Fruit fly (Drosophila melanogaster) whole organism, embryonic: ENCODE results near the gene CG45002.

Source experiments
- CG11456 ChIP-seq: fragments of 200-800 bp; sonication (Bioruptor generic); IDR thresholded peaks from 3 replicates; pipeline ENCODE4 v1.3.6; 2022; ENCODE audit warnings: missing biosample characterization, missing genetic modification characterization
- CG11723 ChIP-seq: fragments of 200-800 bp; sonication (Bioruptor generic); optimal IDR thresholded peaks from 2 replicates; lab custom pipeline; 2017; ENCODE audit warnings: missing biosample characterization, mild to moderate bottlenecking, missing genetic modification characterization
- CG1602 ChIP-seq: fragments of 200-800 bp; sonication (Bioruptor generic); optimal IDR thresholded peaks from 3 replicates; lab custom pipeline; 2016; ENCODE audit warnings: missing biosample characterization, missing genetic modification characterization
- CG17385 ChIP-seq: fragments of 200-800 bp; sonication (Bioruptor generic); optimal IDR thresholded peaks from 3 replicates; lab custom pipeline; 2018; ENCODE audit warnings: missing biosample characterization, mild to moderate bottlenecking, missing genetic modification characterization
- CG18476 ChIP-seq: fragments of 200-800 bp; sonication (Bioruptor generic); optimal IDR thresholded peaks from 2 replicates; lab custom pipeline; 2016; ENCODE audit warnings: missing biosample characterization, mild to moderate bottlenecking, missing genetic modification characterization
- CG2875 ChIP-seq: fragments of 200-800 bp; sonication (Bioruptor generic); optimal IDR thresholded peaks from 2 replicates; lab custom pipeline; 2017; ENCODE audit warnings: missing biosample characterization, mild to moderate bottlenecking, missing genetic modification characterization, missing genetic modification reagents
- CG4328 ChIP-seq: fragments of 200-800 bp; sonication (Bioruptor generic); optimal IDR thresholded peaks from 3 replicates; lab custom pipeline; 2017; ENCODE audit warnings: missing biosample characterization, missing genetic modification reagents, missing genetic modification characterization
- CG4617 ChIP-seq: fragments of 200-800 bp; sonication (Bioruptor generic); optimal IDR thresholded peaks from 3 replicates; lab custom pipeline; 2016; ENCODE audit warnings: missing biosample characterization, missing genetic modification characterization, borderline replicate concordance
- CG5953 ChIP-seq: fragments of 200-800 bp; sonication (Bioruptor generic); IDR thresholded peaks from 2 replicates; pipeline ENCODE4 v1.3.6; 2022; ENCODE audit warnings: missing biosample characterization, missing genetic modification characterization
- CG8290 ChIP-seq, 3 experiments: fragments of 200-800 bp; sonication (Bioruptor generic); optimal IDR thresholded peaks; 2 replicates each; lab custom pipeline; 2016 to 2019; ENCODE audit warnings: missing biosample characterization in 3 of 3, missing genetic modification characterization in 3 of 3, mild to moderate bottlenecking in 2 of 3, moderate library complexity in 1 of 3
- CG8359 ChIP-seq: fragments of 200-800 bp; sonication (Bioruptor generic); optimal IDR thresholded peaks from 2 replicates; lab custom pipeline; 2017; ENCODE audit warnings: missing biosample characterization, mild to moderate bottlenecking, missing genetic modification characterization, borderline replicate concordance
- CG8478 ChIP-seq: fragments of >200 bp; optimal IDR thresholded peaks from 2 replicates; lab custom pipeline; 2018
- CG9727 ChIP-seq: fragments of 200-800 bp; sonication (Bioruptor generic); optimal IDR thresholded peaks from 3 replicates; lab custom pipeline; 2017; ENCODE audit warnings: missing biosample characterization, mild to moderate bottlenecking, missing genetic modification characterization
- CrebB ChIP-seq: fragments of 200-800 bp; sonication (Bioruptor generic); optimal IDR thresholded peaks from 3 replicates; lab custom pipeline; 2018; ENCODE audit warnings: missing biosample characterization, mild to moderate bottlenecking, missing genetic modification characterization
- Dref ChIP-seq: fragments of 200-800 bp; sonication (Bioruptor generic); IDR thresholded peaks from 2 replicates; pipeline ENCODE4 v1.3.6; 2022; ENCODE audit warnings: missing biosample characterization, missing genetic modification characterization
- Fer3 ChIP-seq: fragments of 200-800 bp; sonication (Bioruptor generic); optimal IDR thresholded peaks from 2 replicates; lab custom pipeline; 2018; ENCODE audit warnings: missing biosample characterization, mild to moderate bottlenecking, missing genetic modification characterization, moderate library complexity
- Hr51 ChIP-seq, 2 experiments: fragments of 200-800 bp; sonication (Bioruptor generic); optimal IDR thresholded peaks; 2 replicates in 1 of 2; 3 replicates in 1 of 2; lab custom pipeline; 2016 to 2018; ENCODE audit warnings: missing biosample characterization in 2 of 2, missing genetic modification characterization in 2 of 2, mild to moderate bottlenecking in 1 of 2, moderate library complexity in 1 of 2
- Jarid2 ChIP-seq: fragments of 200-800 bp; sonication (Bioruptor generic); optimal IDR thresholded peaks from 3 replicates; lab custom pipeline; 2017; ENCODE audit warnings: mild to moderate bottlenecking, missing biosample characterization, missing genetic modification reagents, missing genetic modification characterization
- Lpt ChIP-seq: fragments of >200 bp; optimal IDR thresholded peaks from 2 replicates; lab custom pipeline; 2018; ENCODE audit warnings: missing biosample characterization, missing genetic modification characterization
- Myb ChIP-seq: fragments of 200-800 bp; sonication (Bioruptor generic); optimal IDR thresholded peaks from 2 replicates; lab custom pipeline; 2016; ENCODE audit warnings: missing biosample characterization, missing genetic modification characterization
- Oli ChIP-seq: fragments of 200-800 bp; sonication (Bioruptor generic); optimal IDR thresholded peaks from 2 replicates; lab custom pipeline; 2018; ENCODE audit warnings: missing biosample characterization, mild to moderate bottlenecking, missing genetic modification characterization, moderate library complexity
- Spps ChIP-seq: fragments of 200-800 bp; sonication (Bioruptor generic); optimal IDR thresholded peaks from 2 replicates; lab custom pipeline; 2018; ENCODE audit warnings: missing biosample characterization, mild to moderate bottlenecking, missing genetic modification characterization
- Stat92E ChIP-seq, 3 experiments: fragments of >200 bp in 2 of 3; fragments of 200-800 bp in 1 of 3; sonication (Bioruptor generic) in 1 of 3; optimal IDR thresholded peaks; 2 replicates each; lab custom pipeline; 2017 to 2019; ENCODE audit warnings: missing biosample characterization in 3 of 3, missing genetic modification characterization in 3 of 3, mild to moderate bottlenecking in 1 of 3, moderate library complexity in 1 of 3
- TFAM ChIP-seq: fragments of 200-800 bp; sonication (Bioruptor generic); optimal IDR thresholded peaks from 2 replicates; lab custom pipeline; 2017; ENCODE audit warnings: missing biosample characterization, missing genetic modification characterization, inconsistent platforms
- ab ChIP-seq: fragments of 200-800 bp; sonication (Bioruptor generic); optimal IDR thresholded peaks from 2 replicates; lab custom pipeline; 2016; ENCODE audit warnings: missing biosample characterization, missing genetic modification characterization
- amos ChIP-seq: fragments of 200-800 bp; sonication (Bioruptor generic); IDR thresholded peaks from 2 replicates; pipeline ENCODE4 v1.3.6; 2022; ENCODE audit warnings: missing biosample characterization, missing genetic modification characterization; ENCODE audit not compliant: partially characterized antibody
- ash1 ChIP-seq: fragments of 200-800 bp; sonication (Bioruptor generic); optimal IDR thresholded peaks from 2 replicates; lab custom pipeline; 2018; ENCODE audit warnings: missing biosample characterization, mild to moderate bottlenecking, missing genetic modification characterization
- ato ChIP-seq: fragments of 200-800 bp; sonication (Bioruptor generic); IDR thresholded peaks from 2 replicates; pipeline ENCODE4 v1.3.6; 2022; ENCODE audit warnings: missing biosample characterization, missing genetic modification characterization; ENCODE audit not compliant: partially characterized antibody
- cas ChIP-seq: fragments of 200-800 bp; sonication (Bioruptor generic); IDR thresholded peaks from 2 replicates; pipeline ENCODE4 v1.3.6; 2022; ENCODE audit warnings: missing biosample characterization, missing genetic modification characterization
- danr ChIP-seq: fragments of 200-800 bp; sonication (Bioruptor generic); IDR thresholded peaks from 2 replicates; pipeline ENCODE4 v1.3.6; 2022; ENCODE audit warnings: missing biosample characterization, missing genetic modification characterization
- dysf ChIP-seq: fragments of 200-800 bp; sonication (Bioruptor generic); IDR thresholded peaks from 3 replicates; pipeline ENCODE4 v1.3.6; 2022; ENCODE audit warnings: missing biosample characterization, missing genetic modification characterization
- gfzf ChIP-seq: fragments of 200-800 bp; sonication (Bioruptor generic); optimal IDR thresholded peaks from 2 replicates; lab custom pipeline; 2016; ENCODE audit warnings: missing biosample characterization, mild to moderate bottlenecking, missing genetic modification characterization, moderate library complexity
- grn ChIP-seq: fragments of 200-800 bp; sonication (Bioruptor generic); optimal IDR thresholded peaks from 3 replicates; lab custom pipeline; 2017; ENCODE audit warnings: missing biosample characterization, missing genetic modification characterization
- lbe ChIP-seq: fragments of 200-800 bp; sonication (Bioruptor generic); optimal IDR thresholded peaks from 2 replicates; lab custom pipeline; 2016; ENCODE audit warnings: missing biosample characterization, mild to moderate bottlenecking, missing genetic modification characterization
- pros ChIP-seq: fragments of 200-800 bp; sonication (Bioruptor generic); optimal IDR thresholded peaks from 3 replicates; lab custom pipeline; 2019; ENCODE audit warnings: missing biosample characterization, mild to moderate bottlenecking, missing genetic modification characterization, moderate library complexity
- psq ChIP-seq: fragments of 200-800 bp; sonication (Bioruptor generic); optimal IDR thresholded peaks from 2 replicates; lab custom pipeline; 2017; ENCODE audit warnings: missing biosample characterization, missing genetic modification characterization
- pum ChIP-seq: fragments of 200-800 bp; sonication (Bioruptor generic); optimal IDR thresholded peaks from 2 replicates; lab custom pipeline; 2016; ENCODE audit warnings: missing biosample characterization, missing genetic modification characterization
- repo ChIP-seq: fragments of 200-800 bp; sonication (Bioruptor generic); optimal IDR thresholded peaks from 2 replicates; lab custom pipeline; 2016; ENCODE audit warnings: missing biosample characterization, missing genetic modification characterization
- rib ChIP-seq: fragments of 200-800 bp; sonication (Bioruptor generic); IDR thresholded peaks from 2 replicates; pipeline ENCODE4 v1.3.6; 2022; ENCODE audit warnings: missing biosample characterization, missing genetic modification characterization
- run ChIP-seq: fragments of 200-800 bp; sonication (Bioruptor generic); optimal IDR thresholded peaks from 3 replicates; lab custom pipeline; 2018; ENCODE audit warnings: missing biosample characterization, mild to moderate bottlenecking, missing genetic modification characterization
- sd ChIP-seq: fragments of 200-800 bp; sonication (Bioruptor generic); optimal IDR thresholded peaks from 3 replicates; lab custom pipeline; 2018; ENCODE audit warnings: missing biosample characterization, mild to moderate bottlenecking, missing genetic modification characterization, moderate library complexity
- sens-2 ChIP-seq: fragments of 200-800 bp; sonication (Bioruptor generic); IDR thresholded peaks from 2 replicates; pipeline ENCODE4 v1.3.6; 2022; ENCODE audit warnings: missing biosample characterization, missing genetic modification characterization
- sr ChIP-seq: fragments of 200-800 bp; sonication (Bioruptor generic); IDR thresholded peaks from 3 replicates; pipeline ENCODE4 v1.3.6; 2022; ENCODE audit warnings: missing biosample characterization, missing genetic modification characterization
- stwl ChIP-seq: fragments of 200-800 bp; sonication (Bioruptor generic); optimal IDR thresholded peaks from 3 replicates; lab custom pipeline; 2018; ENCODE audit warnings: missing biosample characterization, mild to moderate bottlenecking, missing genetic modification characterization, moderate library complexity
- trem ChIP-seq: fragments of 200-800 bp; optimal IDR thresholded peaks from 3 replicates; lab custom pipeline; 2019; ENCODE audit warnings: missing biosample characterization, mild to moderate bottlenecking, missing genetic modification characterization, moderate library complexity
- trh ChIP-seq: fragments of 200-800 bp; sonication (Bioruptor generic); optimal IDR thresholded peaks from 2 replicates; lab custom pipeline; 2016; ENCODE audit warnings: missing biosample characterization, missing genetic modification characterization
- wdn ChIP-seq: fragments of 200-800 bp; sonication (Bioruptor generic); IDR thresholded peaks from 2 replicates; pipeline ENCODE4 v1.3.6; 2022; ENCODE audit warnings: missing biosample characterization, missing genetic modification characterization
- z ChIP-seq: fragments of 200-800 bp; sonication (Bioruptor generic); IDR thresholded peaks from 3 replicates; pipeline ENCODE4 v1.3.6; 2022; ENCODE audit warnings: missing biosample characterization, missing genetic modification characterization
- zen2 ChIP-seq: fragments of 200-800 bp; sonication (Bioruptor generic); IDR thresholded peaks from 3 replicates; pipeline ENCODE4 v1.3.6; 2022; ENCODE audit warnings: missing biosample characterization, missing genetic modification characterization; ENCODE audit not compliant: partially characterized antibody

The CG45002 gene

dm6 chrX:17078139-17078977 is 11.8 kb upstream of the CG45002 start, which contains the start of gene CG4949 (continued):
- TF ChIP-seq Jarid2, result no peak
- no peak for TF ChIP-seq CrebB (tag; lab: Kevin White, UChicago)
- TF ChIP-seq trh (GFP tag; lab: Kevin White, UChicago), result no peak
- no peak for TF ChIP-seq ash1
- no peak for TF ChIP-seq ab (GFP tag; lab: Kevin White, UChicago)
- TF ChIP-seq lbe, result no peak
- TF ChIP-seq Spps, result no peak
- no peak for TF ChIP-seq dysf
- TF ChIP-seq pum (GFP tag; lab: Kevin White, UChicago), result no peak
- no peak for TF ChIP-seq wdn
- TF ChIP-seq pros, result no peak
- TF ChIP-seq CG8478 (lab: Kevin White, UChicago), result no peak
- no peak for TF ChIP-seq CG8290 (GFP tag; optimal IDR thresholded peaks at IDR 0.05; lab: Kevin White, UChicago)
- no peak for TF ChIP-seq CG8290 (tag; optimal IDR thresholded peaks at IDR 0.05; lab: Kevin White, UChicago)
- no peak for TF ChIP-seq TFAM (GFP tag; lab: Kevin White, UChicago)
- no peak for TF ChIP-seq CG17385 (GFP tag; lab: Kevin White, UChicago)
- no peak for TF ChIP-seq CG5953
- no peak for TF ChIP-seq CG8359 (GFP tag; lab: Kevin White, UChicago)
- peak; percentile 42 for TF ChIP-seq stwl (tag; lab: Kevin White, UChicago)
- no peak for TF ChIP-seq repo
- TF ChIP-seq sd (tag; lab: Kevin White, UChicago), result no peak
- peak; percentile 91 for TF ChIP-seq Dref (GFP tag; lab: Robert Waterston, UW)
- no peak for TF ChIP-seq sr
- TF ChIP-seq CG11723 (GFP tag; lab: Kevin White, UChicago), result no peak
- TF ChIP-seq CG1602, result no peak
- TF ChIP-seq Myb (GFP tag; lab: Kevin White, UChicago), result no peak
- TF ChIP-seq CG2875 (GFP tag; lab: Kevin White, UChicago), result no peak
- no peak for TF ChIP-seq gfzf (GFP tag; lab: Kevin White, UChicago)
- peak; percentile 88 for TF ChIP-seq amos (GFP tag; lab: Robert Waterston, UW)
- peak; percentile 87 for TF ChIP-seq ato
- no peak for TF ChIP-seq CG4328 (GFP tag; lab: Kevin White, UChicago)
- no peak for TF ChIP-seq Lpt (GFP tag; lab: Kevin White, UChicago)
- no peak for TF ChIP-seq Fer3 (tag; lab: Kevin White, UChicago)
- no peak for TF ChIP-seq psq (GFP tag; lab: Kevin White, UChicago)
- peak in 1 of 2 experiments; percentile 48 for TF ChIP-seq Hr51 (GFP tag; optimal IDR thresholded peaks at IDR 0.05; lab: Kevin White, UChicago)
- no peak for TF ChIP-seq grn (GFP tag; lab: Kevin White, UChicago)
- TF ChIP-seq z (GFP tag; lab: Robert Waterston, UW), result no peak
- TF ChIP-seq Stat92E (GFP tag; optimal IDR thresholded peaks at IDR 0.05; lab: Kevin White, UChicago), result no peak
- TF ChIP-seq CG9727, result peak; percentile 43
- peak; percentile 87 for TF ChIP-seq zen2 (GFP tag; lab: Robert Waterston, UW)
- no peak for TF ChIP-seq CG4617 (GFP tag; lab: Kevin White, UChicago)
- TF ChIP-seq Oli, result no peak
- TF ChIP-seq cas (GFP tag; lab: Robert Waterston, UW), result no peak
- no peak for TF ChIP-seq run
- no peak for TF ChIP-seq CG18476 (GFP tag; lab: Kevin White, UChicago)
- TF ChIP-seq sens-2 (GFP tag; lab: Robert Waterston, UW), result no peak
- TF ChIP-seq trem (tag; lab: Kevin White, UChicago), result peak; percentile 51
- TF ChIP-seq CG11456 (GFP tag; lab: Robert Waterston, UW), result no peak
- TF ChIP-seq danr, result no peak
- TF ChIP-seq rib, result no peak
